Worm (Caenorhabditis elegans) whole organism, L3 larva: ENCODE results near the gene R09H10.2.

Source experiments
- aly-2 ChIP-seq: fragments of 150-350 bp; optimal IDR thresholded peaks from 2 replicates; lab custom pipeline; 2014; ENCODE audit warnings: missing biosample characterization, missing genetic modification characterization
- ama-1 ChIP-seq: fragments of 150-350 bp; optimal IDR thresholded peaks from 2 replicates; lab custom pipeline; 2018
- ceh-16 ChIP-seq: sonication (generic microtip); optimal IDR thresholded peaks from 2 replicates; lab custom pipeline; 2017; ENCODE audit warnings: missing biosample characterization, missing genetic modification characterization
- ceh-82 ChIP-seq: fragments of 150-350 bp; optimal IDR thresholded peaks from 2 replicates; lab custom pipeline; 2014; ENCODE audit warnings: missing biosample characterization, missing genetic modification characterization
- ceh-9 ChIP-seq: sonication (generic microtip); optimal IDR thresholded peaks from 2 replicates; lab custom pipeline; 2018; ENCODE audit warnings: missing biosample characterization, missing genetic modification characterization
- egl-27 ChIP-seq: sonication (generic microtip); optimal IDR thresholded peaks from 4 replicates; lab custom pipeline; 2017; ENCODE audit warnings: missing biosample characterization, missing genetic modification reagents, missing genetic modification characterization
- elt-1 ChIP-seq: fragments of 150-350 bp; optimal IDR thresholded peaks from 2 replicates; lab custom pipeline; 2014; ENCODE audit warnings: missing biosample characterization, missing genetic modification characterization
- elt-2 ChIP-seq: sonication (generic microtip); optimal IDR thresholded peaks from 2 replicates; lab custom pipeline; 2016; ENCODE audit warnings: missing genetic modification reagents, mild to moderate bottlenecking, missing genetic modification characterization, missing compliant biosample characterization
- elt-3 ChIP-seq, 3 experiments: fragments of 150-350 bp in 1 of 3; sonication (generic microtip) in 2 of 3; optimal IDR thresholded peaks; 2 replicates in 2 of 3; 4 replicates in 1 of 3; lab custom pipeline; 2014 to 2017; ENCODE audit warnings: missing biosample characterization in 3 of 3, missing genetic modification characterization in 3 of 3
- eor-1 ChIP-seq, 2 experiments: fragments of 150-350 bp; optimal IDR thresholded peaks; 2 replicates each; lab custom pipeline; 2014 to 2018; ENCODE audit warnings: missing biosample characterization in 2 of 2, missing genetic modification characterization in 2 of 2
- fkh-10 ChIP-seq: sonication (generic microtip); optimal IDR thresholded peaks from 2 replicates; lab custom pipeline; 2017; ENCODE audit warnings: missing biosample characterization, missing genetic modification reagents, missing genetic modification characterization
- fkh-2 ChIP-seq: fragments of 150-350 bp; optimal IDR thresholded peaks from 2 replicates; lab custom pipeline; 2014; ENCODE audit warnings: missing biosample characterization, missing genetic modification reagents, missing genetic modification characterization
- fos-1 ChIP-seq: fragments of 150-350 bp; optimal IDR thresholded peaks from 2 replicates; lab custom pipeline; 2014; ENCODE audit warnings: missing biosample characterization, missing genetic modification characterization
- jun-1 ChIP-seq: fragments of 150-350 bp; optimal IDR thresholded peaks from 2 replicates; lab custom pipeline; 2014; ENCODE audit warnings: missing biosample characterization, missing genetic modification reagents, missing genetic modification characterization
- lin-15B ChIP-seq: fragments of 150-350 bp; optimal IDR thresholded peaks from 2 replicates; lab custom pipeline; 2014; ENCODE audit warnings: missing biosample characterization, missing genetic modification characterization
- lin-39 ChIP-seq: fragments of 150-350 bp; optimal IDR thresholded peaks from 2 replicates; lab custom pipeline; 2018; ENCODE audit warnings: missing biosample characterization, missing genetic modification reagents, missing genetic modification characterization
- lsy-12 ChIP-seq: sonication (generic microtip); optimal IDR thresholded peaks from 2 replicates; lab custom pipeline; 2016; ENCODE audit warnings: mild to moderate bottlenecking, missing genetic modification characterization, missing compliant biosample characterization
- mml-1 ChIP-seq: fragments of 150-350 bp; sonication (generic microtip); optimal IDR thresholded peaks from 3 replicates; lab custom pipeline; 2014; ENCODE audit warnings: missing biosample characterization, missing genetic modification characterization
- nfya-1 ChIP-seq: sonication (generic microtip); optimal IDR thresholded peaks from 2 replicates; lab custom pipeline; 2017; ENCODE audit warnings: missing genetic modification characterization, mild to moderate bottlenecking, missing compliant biosample characterization, antibody characterized with exemption, moderate library complexity; ENCODE audit not compliant: insufficient read depth
- nhr-11 ChIP-seq: fragments of 150-350 bp; optimal IDR thresholded peaks from 2 replicates; lab custom pipeline; 2014; ENCODE audit warnings: missing biosample characterization, missing genetic modification characterization
- nhr-12 ChIP-seq: fragments of 150-350 bp; optimal IDR thresholded peaks from 2 replicates; lab custom pipeline; 2014; ENCODE audit warnings: missing biosample characterization, missing genetic modification characterization
- nhr-23 ChIP-seq: fragments of 150-350 bp; optimal IDR thresholded peaks from 2 replicates; lab custom pipeline; 2014; ENCODE audit warnings: missing biosample characterization, missing genetic modification reagents, missing genetic modification characterization
- nhr-25 ChIP-seq: sonication (generic microtip); optimal IDR thresholded peaks from 2 replicates; lab custom pipeline; 2017; ENCODE audit warnings: missing biosample characterization, missing genetic modification characterization
- nhr-43 ChIP-seq: sonication (generic microtip); optimal IDR thresholded peaks from 2 replicates; lab custom pipeline; 2016; ENCODE audit warnings: mild to moderate bottlenecking, missing genetic modification characterization, missing compliant biosample characterization; ENCODE audit not compliant: poor library complexity, severe bottlenecking
- nhr-76 ChIP-seq: fragments of 150-350 bp; sonication (generic microtip); optimal IDR thresholded peaks from 5 replicates; lab custom pipeline; 2014; ENCODE audit warnings: missing biosample characterization, missing genetic modification characterization
- nhr-77 ChIP-seq: fragments of 150-350 bp; optimal IDR thresholded peaks from 2 replicates; lab custom pipeline; 2014; ENCODE audit warnings: missing biosample characterization, missing genetic modification characterization
- pqm-1 ChIP-seq: fragments of 150-350 bp; optimal IDR thresholded peaks from 2 replicates; lab custom pipeline; 2017; ENCODE audit warnings: missing biosample characterization, missing genetic modification characterization, inconsistent platforms
- sea-2 ChIP-seq: fragments of 150-350 bp; sonication (generic microtip); optimal IDR thresholded peaks from 4 replicates; lab custom pipeline; 2014; ENCODE audit warnings: missing biosample characterization, missing genetic modification reagents, missing genetic modification characterization
- skn-1 ChIP-seq: fragments of 150-350 bp; optimal IDR thresholded peaks from 2 replicates; lab custom pipeline; 2014; ENCODE audit warnings: missing biosample characterization, missing genetic modification characterization
- tbx-2 ChIP-seq: sonication (generic microtip); optimal IDR thresholded peaks from 2 replicates; lab custom pipeline; 2016; ENCODE audit warnings: mild to moderate bottlenecking, missing genetic modification characterization, missing compliant biosample characterization
- unc-39 ChIP-seq: sonication (generic microtip); optimal IDR thresholded peaks from 4 replicates; lab custom pipeline; 2017; ENCODE audit warnings: missing biosample characterization, missing genetic modification characterization
- zag-1 ChIP-seq: fragments of 150-350 bp; optimal IDR thresholded peaks from 2 replicates; lab custom pipeline; 2014; ENCODE audit warnings: missing biosample characterization, missing genetic modification characterization
- ztf-4 ChIP-seq: fragments of 150-350 bp; optimal IDR thresholded peaks from 2 replicates; lab custom pipeline; 2014; ENCODE audit warnings: missing biosample characterization, missing genetic modification characterization

R09H10.2 gene

ce11 chrIV:10602644-10603043, at the start of gene R09H10.2:
TSS of gene R09H10.2 (plus strand) at chrIV:10602944.
- TF ChIP-seq ceh-16 (tag; lab: Kevin White, UChicago) (no peak), egl-27 (tag; lab: Kevin White, UChicago) (no peak), mml-1 (tag; lab: Kevin White, UChicago) (no peak), nhr-25 (no peak), elt-3 (tag; optimal IDR thresholded peaks at IDR 0.05; lab: Kevin White, UChicago) (no peak), zag-1 (tag; lab: Kevin White, UChicago) (no peak), lin-39 (tag; lab: Kevin White, UChicago) (no peak), nhr-11 (tag; lab: Kevin White, UChicago) (no peak), ceh-9 (tag; lab: Kevin White, UChicago) (no peak), unc-39 (tag; lab: Kevin White, UChicago) (no peak), aly-2 (tag; lab: Kevin White, UChicago) (no peak), pqm-1 (tag; lab: Kevin White, UChicago) (no peak), nhr-76 (tag; lab: Kevin White, UChicago) (no peak)

DNA sequence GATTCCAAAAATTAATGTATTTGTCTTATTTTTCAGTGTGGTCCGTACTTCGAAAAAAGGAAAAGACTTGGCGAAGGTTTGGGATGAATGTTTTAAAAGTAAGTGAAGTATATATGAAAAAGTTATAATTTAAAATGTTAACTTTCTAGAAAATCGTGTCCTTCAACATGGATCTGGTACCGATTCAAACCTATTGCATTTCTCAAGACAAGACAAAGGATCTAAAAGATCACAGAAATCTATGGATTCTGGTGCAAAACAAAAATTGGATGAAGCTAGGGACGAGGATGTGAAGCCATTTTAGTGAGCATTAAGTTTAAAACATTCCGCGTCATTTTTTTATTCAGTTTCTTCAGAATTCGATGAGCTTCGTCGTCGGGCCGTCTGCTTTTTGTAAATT, 47.8 kb upstream of the R09H10.2 start, which contains the start of gene zim-2:
zim-2 (plus strand) TSS at position 301 of the 400 bp plus-strand sequence.
- no peak for TF ChIP-seq elt-3 (tag; optimal IDR thresholded peaks at IDR 0.05; lab: Kevin White, UChicago)
- no peak for TF ChIP-seq aly-2 (tag; lab: Kevin White, UChicago)
- TF ChIP-seq lsy-12: no peak
- no peak for TF ChIP-seq elt-2
- no peak for TF ChIP-seq pqm-1 (tag; lab: Kevin White, UChicago)
- TF ChIP-seq nhr-43: no peak
- TF ChIP-seq skn-1 (tag; lab: Kevin White, UChicago): no peak
- no peak for TF ChIP-seq ama-1 (lab: Kevin White, UChicago)

DNA sequence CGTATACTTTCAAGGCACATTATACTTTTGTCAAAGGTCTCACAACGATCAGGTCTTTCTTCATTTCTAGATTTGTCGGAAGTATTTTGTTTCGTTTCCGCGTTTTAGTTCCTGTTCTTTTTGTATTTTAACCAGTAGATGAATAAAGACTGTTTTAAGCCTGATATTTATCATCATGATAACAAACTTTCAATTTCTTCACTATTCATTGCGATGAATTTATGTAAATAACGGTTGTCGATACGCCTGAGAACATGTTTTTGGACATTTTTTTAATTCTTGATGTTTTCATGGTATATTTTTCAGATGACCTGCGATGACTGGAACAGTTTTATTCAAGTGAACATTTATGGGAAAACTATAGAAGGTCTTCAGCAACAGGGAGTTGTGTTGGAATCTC, 44.3 kb upstream of the R09H10.2 start, which contains the start of gene zim-3:
zim-3 (plus strand) TSS at position 301 of the 400 bp plus-strand sequence.
- no peak for TF ChIP-seq nhr-12 (tag; lab: Kevin White, UChicago)

DNA sequence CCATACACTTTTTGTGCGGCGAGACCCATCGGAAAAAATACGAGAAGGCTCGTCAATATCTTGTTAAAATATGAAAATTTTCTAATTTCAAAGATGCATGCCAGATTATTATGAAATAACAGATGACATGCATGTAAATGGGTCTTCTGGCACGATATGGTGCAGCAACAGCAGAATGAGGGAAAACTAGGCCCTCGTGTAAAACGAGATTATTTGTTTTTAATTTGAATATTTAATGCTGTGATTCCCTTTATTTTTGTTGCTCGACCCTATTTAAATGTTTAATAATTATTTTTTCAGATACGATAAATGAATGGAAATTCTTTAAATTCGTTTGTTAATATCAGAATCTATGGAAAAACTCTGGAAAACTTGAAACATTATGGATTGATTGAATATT, 41.1 kb upstream of the R09H10.2 start, which contains the start of gene him-8:
him-8 (plus strand) TSS at position 301 of the 400 bp plus-strand sequence.
- TF ChIP-seq ceh-16 (tag; lab: Kevin White, UChicago) (no peak), ama-1 (lab: Kevin White, UChicago) (no peak), zag-1 (tag; lab: Kevin White, UChicago) (no peak), elt-1 (no peak), jun-1 (tag; lab: Kevin White, UChicago) (no peak), sea-2 (no peak), tbx-2 (no peak), egl-27 (tag; lab: Kevin White, UChicago) (no peak), skn-1 (tag; lab: Kevin White, UChicago) (no peak), ceh-9 (tag; lab: Kevin White, UChicago) (no peak), nhr-23 (tag; lab: Kevin White, UChicago) (no peak)
- TF ChIP-seq, all 47 proteins: peak for 0

- TF ChIP-seq eor-1 (tag; optimal IDR thresholded peaks at IDR 0.05; lab: Kevin White, UChicago): no peak
- no peak for TF ChIP-seq egl-27 (tag; lab: Kevin White, UChicago)
- no peak for TF ChIP-seq lin-15B (tag; lab: Kevin White, UChicago)
These were observed 38.1 kb upstream of the R09H10.2 start for ce11 chrIV:10564613-10565012.

ce11 chrIV:10565282-10565681, 37.5 kb upstream of the R09H10.2 start:
- no peak for TF ChIP-seq lin-15B (tag; lab: Kevin White, UChicago)
- peak; percentile 83 for TF ChIP-seq fkh-10 (GFP tag; lab: Kevin White, UChicago)

- TF ChIP-seq nhr-77 (tag; lab: Kevin White, UChicago): no peak
- TF ChIP-seq lin-15B (tag; lab: Kevin White, UChicago): no peak
- TF ChIP-seq fkh-2 (tag; lab: Kevin White, UChicago): no peak
- no peak for TF ChIP-seq egl-27 (tag; lab: Kevin White, UChicago)
- no peak for TF ChIP-seq elt-2
- no peak for TF ChIP-seq lin-39 (tag; lab: Kevin White, UChicago)
- TF ChIP-seq sea-2: no peak
- TF ChIP-seq ztf-4 (tag; lab: Kevin White, UChicago): no peak
- TF ChIP-seq fos-1 (tag; lab: Kevin White, UChicago): no peak
- TF ChIP-seq ceh-9 (tag; lab: Kevin White, UChicago): no peak
- TF ChIP-seq jun-1 (tag; lab: Kevin White, UChicago): no peak
- TF ChIP-seq ama-1 (lab: Kevin White, UChicago): no peak
- no peak for TF ChIP-seq ceh-82 (tag; lab: Kevin White, UChicago)
- no peak for TF ChIP-seq nhr-43
- no peak for TF ChIP-seq nfya-1 (tag; lab: Kevin White, UChicago)
These were observed 34.9 kb upstream of the R09H10.2 start for ce11 chrIV:10567822-10568221.
